Worm (Caenorhabditis elegans) whole organism, L3 larva: ENCODE results near the gene ift-74.

ENCODE experiments used
- R02D3.7 ChIP-seq: fragments of 150-350 bp; optimal IDR thresholded peaks from 2 replicates; lab custom pipeline; 2014; ENCODE audit warnings: missing biosample characterization, missing genetic modification characterization
- ama-1 ChIP-seq: fragments of 150-350 bp; optimal IDR thresholded peaks from 2 replicates; lab custom pipeline; 2018
- egl-27 ChIP-seq: sonication (generic microtip); optimal IDR thresholded peaks from 4 replicates; lab custom pipeline; 2017; ENCODE audit warnings: missing biosample characterization, missing genetic modification reagents, missing genetic modification characterization
- jun-1 ChIP-seq: fragments of 150-350 bp; optimal IDR thresholded peaks from 2 replicates; lab custom pipeline; 2014; ENCODE audit warnings: missing biosample characterization, missing genetic modification reagents, missing genetic modification characterization
- lin-15B ChIP-seq: fragments of 150-350 bp; optimal IDR thresholded peaks from 2 replicates; lab custom pipeline; 2014; ENCODE audit warnings: missing biosample characterization, missing genetic modification characterization
- nhr-11 ChIP-seq: fragments of 150-350 bp; optimal IDR thresholded peaks from 2 replicates; lab custom pipeline; 2014; ENCODE audit warnings: missing biosample characterization, missing genetic modification characterization
- nhr-23 ChIP-seq: fragments of 150-350 bp; optimal IDR thresholded peaks from 2 replicates; lab custom pipeline; 2014; ENCODE audit warnings: missing biosample characterization, missing genetic modification reagents, missing genetic modification characterization
- nhr-28 ChIP-seq: fragments of 150-350 bp; optimal IDR thresholded peaks from 2 replicates; lab custom pipeline; 2014; ENCODE audit warnings: missing biosample characterization, missing genetic modification characterization
- pha-4 ChIP-seq: fragments of 150-350 bp; optimal IDR thresholded peaks from 2 replicates; lab custom pipeline; 2014; ENCODE audit warnings: missing biosample characterization, missing genetic modification reagents, missing genetic modification characterization
- tbx-2 ChIP-seq: sonication (generic microtip); optimal IDR thresholded peaks from 2 replicates; lab custom pipeline; 2016; ENCODE audit warnings: mild to moderate bottlenecking, missing genetic modification characterization, missing compliant biosample characterization
- unc-62 ChIP-seq: fragments of 150-350 bp; sonication (generic microtip); optimal IDR thresholded peaks from 4 replicates; lab custom pipeline; 2014; ENCODE audit warnings: missing biosample characterization, missing genetic modification reagents, missing genetic modification characterization
- ztf-4 ChIP-seq: fragments of 150-350 bp; optimal IDR thresholded peaks from 2 replicates; lab custom pipeline; 2014; ENCODE audit warnings: missing biosample characterization, missing genetic modification characterization

- TF ChIP-seq ama-1 (lab: Kevin White, UChicago) (no peak), pha-4 (tag; lab: Kevin White, UChicago) (no peak), R02D3.7 (tag; lab: Kevin White, UChicago) (no peak), nhr-11 (no peak), tbx-2 (tag; lab: Kevin White, UChicago) (no peak), egl-27 (no peak), ztf-4 (no peak), jun-1 (no peak), nhr-23 (tag; lab: Kevin White, UChicago) (no peak), unc-62 (GFP tag; lab: Kevin White, UChicago) (no peak), nhr-28 (tag; lab: Kevin White, UChicago) (no peak), lin-15B (tag; lab: Kevin White, UChicago) (no peak)
Measured at ce11 chrII:6642180-6642579, 37.6 kb upstream of the ift-74 start.
